Worm (Caenorhabditis elegans): ENCODE measurements around the gene sfxn-1.2.
"Not testable (repeated sequence)": the region's sequence is repeated elsewhere in the genome, so short reads cannot be mapped to it uniquely, and the experiment has no call there.

Gene sfxn-1.2

DNA sequence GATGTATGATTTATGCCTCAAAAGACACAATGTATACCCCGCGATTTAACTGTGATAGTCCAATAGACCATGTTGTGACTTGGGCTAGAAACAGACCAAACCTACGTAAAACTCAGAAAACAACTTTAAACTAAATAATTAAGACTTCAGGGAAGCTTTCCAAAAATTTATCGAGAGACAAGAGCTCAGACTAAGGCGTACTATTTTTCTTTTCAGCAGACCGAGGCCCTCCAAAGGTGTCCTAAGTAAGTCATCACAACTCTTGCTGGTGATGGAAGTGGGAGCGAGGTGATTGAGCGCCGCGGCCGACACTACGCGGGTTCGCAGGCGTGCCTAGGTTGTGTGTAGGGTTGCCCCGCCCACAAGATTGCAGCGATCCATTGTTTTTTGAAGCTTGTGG lies 18.8 kb upstream of the sfxn-1.2 start (continued):
- TF ChIP-seq lir-1 (GFP tag; conservative IDR thresholded peaks at IDR 0.05) (0 out of 2 replicates have a peak, but pooled peaks have one; percentile 25), aptf-3 (GFP tag; IDR thresholded peaks at IDR 0.05) (no peak), ama-1 (optimal IDR thresholded peaks at IDR 0.05) (peak; percentile 82), ama-1 (GFP tag; optimal IDR thresholded peaks at IDR 0.05) (peak in 1 of 2 experiments; percentile 38), hmg-1.2 (GFP tag; IDR thresholded peaks at IDR 0.05) (peak; percentile 95), ceh-58 (GFP tag; IDR thresholded peaks at IDR 0.05) (no peak), mcd-1 (GFP tag; IDR thresholded peaks at IDR 0.05) (peak; percentile 90), somi-1 (GFP tag; optimal IDR thresholded peaks at IDR 0.05) (peak; percentile 48), let-607 (tag; optimal IDR thresholded peaks at IDR 0.05) (no peak), sea-2 (GFP tag; IDR thresholded peaks at IDR 0.05) (no peak), die-1 (tag; optimal IDR thresholded peaks at IDR 0.05) (peak; percentile 39), zim-3 (tag; optimal IDR thresholded peaks at IDR 0.05) (no peak), attf-3 (GFP tag; conservative IDR thresholded peaks at IDR 0.05) (peak; percentile 39; the same call in 1 of the 2 replicates), ztf-28 (GFP tag; IDR thresholded peaks at IDR 0.05) (peak; percentile 87), Y95B8A.8 (GFP tag; IDR thresholded peaks at IDR 0.05) (peak; percentile 73), lin-54 (GFP tag; optimal IDR thresholded peaks at IDR 0.05) (peak; percentile 72), madf-3 (GFP tag; IDR thresholded peaks at IDR 0.05) (no peak), egl-18 (GFP tag; IDR thresholded peaks at IDR 0.05) (no peak), gei-17 (GFP tag; optimal IDR thresholded peaks at IDR 0.05) (peak; percentile 39), tbx-9 (tag; optimal IDR thresholded peaks at IDR 0.05; ENCODE audit: borderline replicate concordance) (no peak), F52B5.7 (tag; optimal IDR thresholded peaks at IDR 0.05) (no peak), mxl-1 (tag; optimal IDR thresholded peaks at IDR 0.05) (no peak), D2030.7 (GFP tag; IDR thresholded peaks at IDR 0.05) (peak; percentile 98), chd-7 (tag; optimal IDR thresholded peaks at IDR 0.05) (peak; percentile 29), ekl-4 (GFP tag; IDR thresholded peaks at IDR 0.05) (peak; percentile 90), dpl-1 (GFP tag; optimal IDR thresholded peaks at IDR 0.05) (peak; percentile 7), akir-1 (GFP tag; optimal IDR thresholded peaks at IDR 0.05) (no peak), him-1 (tag; optimal IDR thresholded peaks at IDR 0.05) (peak; percentile 96), nhr-27 (tag; optimal IDR thresholded peaks at IDR 0.05) (no peak), pha-4 (tag; optimal IDR thresholded peaks at IDR 0.05) (no peak), mel-28 (tag; optimal IDR thresholded peaks at IDR 0.05; ENCODE audit: borderline replicate concordance) (no peak), nhr-120 (GFP tag; IDR thresholded peaks at IDR 0.05) (no peak)

ce11 chrII:11168893-11169292 lies 16.9 kb upstream of the sfxn-1.2 start:
- TF ChIP-seq dox-1 (GFP tag; IDR thresholded peaks at IDR 0.05), result peak; percentile 58
- peak; percentile 35 for TF ChIP-seq attf-5 (GFP tag; optimal IDR thresholded peaks at IDR 0.05)
- TF ChIP-seq mcd-1 (GFP tag; IDR thresholded peaks at IDR 0.05), result peak; percentile 75
- peak; percentile 80 for TF ChIP-seq ceh-100 (GFP tag; IDR thresholded peaks at IDR 0.05)
- not testable (repeated sequence) for TF ChIP-seq snpc-4 (GFP tag; optimal IDR thresholded peaks at IDR 0.05)
- TF ChIP-seq snpc-4 (tag; optimal IDR thresholded peaks at IDR 0.05), result peak in 1 of 4 experiments; percentile 31

DNA sequence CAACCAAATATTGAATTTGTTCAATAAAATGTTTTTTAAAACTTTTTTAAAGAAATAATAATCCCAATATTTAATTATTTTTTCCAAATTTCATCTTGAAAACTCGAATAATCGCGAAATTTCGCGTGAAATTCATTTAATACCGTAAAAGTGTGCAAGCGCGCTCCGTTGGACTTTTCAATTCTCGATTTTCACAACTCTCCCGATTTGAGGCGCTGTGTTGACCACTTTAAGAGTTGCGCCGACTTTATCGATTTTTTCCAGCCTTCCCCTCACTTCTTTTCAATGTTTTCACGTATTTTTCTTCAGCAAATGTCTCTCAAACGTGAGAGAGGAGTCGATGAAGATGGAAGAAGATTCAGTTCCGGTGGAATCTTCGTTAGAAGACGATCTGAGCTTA lies 15.3 kb upstream of the sfxn-1.2 start:
- peak; percentile 65 for TF ChIP-seq mcd-1 (GFP tag; IDR thresholded peaks at IDR 0.05)

DNA sequence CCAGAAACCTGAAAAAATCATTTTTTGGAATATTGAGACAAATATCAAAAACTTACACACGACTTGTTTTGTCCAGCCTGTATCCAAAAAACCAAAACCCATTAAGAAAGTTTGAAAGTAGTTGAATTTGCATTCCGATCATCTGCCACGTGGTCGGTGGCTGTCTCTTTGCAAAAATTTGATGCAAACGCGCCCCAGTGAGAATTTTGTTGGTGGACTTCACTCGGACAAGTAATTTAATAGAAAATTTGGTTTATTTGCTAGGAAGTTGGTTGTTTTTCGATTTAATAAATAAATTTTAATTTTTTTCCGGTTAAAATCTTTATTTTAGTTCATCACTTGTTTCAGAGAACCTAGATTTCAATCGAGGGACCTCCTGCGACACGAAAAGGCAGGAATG lies 10.5 kb upstream of the sfxn-1.2 start:
- TF ChIP-seq mcd-1 (GFP tag; IDR thresholded peaks at IDR 0.05) (peak; percentile 59), let-607 (tag; optimal IDR thresholded peaks at IDR 0.05) (peak in 1 of 2 experiments; percentile 74), dpff-1 (tag; optimal IDR thresholded peaks at IDR 0.05) (no peak)

Measured in whole organism, young adult.